Worm (Caenorhabditis elegans) whole organism, L4 larva: ENCODE results near the gene srx-4.
A peak's percentile ranks its signal among the peaks of the same experiment; 100 is the strongest.

ENCODE experiments used
- F44E2.7 ChIP-seq: fragments of 200-800 bp; sonication (Bioruptor generic); IDR thresholded peaks from 2 replicates; pipeline ENCODE4 v2.1.2; 2022; ENCODE audit warnings: missing genetic modification characterization, missing compliant biosample characterization
- T26A8.4 ChIP-seq: fragments of 200-800 bp; sonication (Bioruptor generic); IDR thresholded peaks from 2 replicates; pipeline ENCODE4 v1.3.6; 2022; ENCODE audit warnings: missing genetic modification characterization, missing compliant biosample characterization
- Y105C5A.15 ChIP-seq: fragments of 200-800 bp; sonication (Bioruptor generic); IDR thresholded peaks from 2 replicates; pipeline ENCODE4 v1.3.6; 2022; ENCODE audit warnings: missing genetic modification characterization, missing compliant biosample characterization
- Y5F2A.4 ChIP-seq: fragments of 200-800 bp; sonication (Bioruptor generic); optimal IDR thresholded peaks from 2 replicates; lab custom pipeline; 2018; ENCODE audit warnings: mild to moderate bottlenecking, missing genetic modification characterization, missing compliant biosample characterization
- ZK546.5 ChIP-seq, 2 experiments: sonication (generic microtip); optimal IDR thresholded peaks; 2 replicates each; lab custom pipeline; 2017; ENCODE audit warnings: missing biosample characterization in 2 of 2, missing genetic modification characterization in 2 of 2
- aha-1 ChIP-seq: fragments of 150-350 bp; peaks from one replicate; lab custom pipeline; 2014; ENCODE audit warnings: missing biosample characterization, missing genetic modification characterization
- arid-1 ChIP-seq: fragments of 200-800 bp; sonication (Bioruptor generic); conservative IDR thresholded peaks from 2 replicates; pipeline ENCODE4 v1.3.6; 2022; ENCODE audit warnings: missing genetic modification reagents, missing genetic modification characterization, missing compliant biosample characterization
- ceh-32 ChIP-seq: sonication (generic microtip); optimal IDR thresholded peaks from 2 replicates; lab custom pipeline; 2016; ENCODE audit warnings: mild to moderate bottlenecking, missing genetic modification characterization, missing compliant biosample characterization; ENCODE audit not compliant: poor library complexity
- ceh-44 ChIP-seq: fragments of 200-800 bp; sonication (Bioruptor generic); IDR thresholded peaks from 2 replicates; pipeline ENCODE4 v1.3.6; 2022; ENCODE audit warnings: missing genetic modification reagents, missing genetic modification characterization, missing compliant biosample characterization
- ceh-62 ChIP-seq: sonication (generic microtip); optimal IDR thresholded peaks from 2 replicates; lab custom pipeline; 2017; ENCODE audit warnings: missing biosample characterization, missing genetic modification characterization
- ceh-82 ChIP-seq: sonication (generic microtip); optimal IDR thresholded peaks from 2 replicates; lab custom pipeline; 2017; ENCODE audit warnings: missing biosample characterization, missing genetic modification characterization
- dmd-9 ChIP-seq: fragments of 200-800 bp; sonication (Bioruptor generic); IDR thresholded peaks from 2 replicates; pipeline ENCODE4 v1.3.6; 2022; ENCODE audit warnings: missing genetic modification reagents, missing genetic modification characterization, missing compliant biosample characterization
- egl-43 ChIP-seq: fragments of 200-800 bp; sonication (Bioruptor generic); IDR thresholded peaks from 2 replicates; pipeline ENCODE4 v1.3.6; 2022; ENCODE audit warnings: missing genetic modification reagents, missing genetic modification characterization, missing compliant biosample characterization
- fkh-10 ChIP-seq: fragments of 150-350 bp; optimal IDR thresholded peaks from 2 replicates; lab custom pipeline; 2014; ENCODE audit warnings: missing biosample characterization, missing genetic modification reagents, missing genetic modification characterization
- gei-8 ChIP-seq: fragments of 200-800 bp; sonication (Bioruptor generic); optimal IDR thresholded peaks from 2 replicates; lab custom pipeline; 2018; ENCODE audit warnings: mild to moderate bottlenecking, missing genetic modification characterization, missing compliant biosample characterization
- hlh-30 ChIP-seq: sonication (generic microtip); optimal IDR thresholded peaks from 2 replicates; lab custom pipeline; 2017; ENCODE audit warnings: antibody characterized with exemption, mild to moderate bottlenecking, missing genetic modification characterization, missing compliant biosample characterization; ENCODE audit not compliant: insufficient read depth
- hmg-1.1 ChIP-seq: fragments of 200-800 bp; sonication (Bioruptor generic); IDR thresholded peaks from 2 replicates; pipeline ENCODE4 v1.3.6; 2022; ENCODE audit warnings: missing genetic modification reagents, missing genetic modification characterization, missing compliant biosample characterization
- lin-13 ChIP-seq: fragments of 150-350 bp; optimal IDR thresholded peaks from 2 replicates; lab custom pipeline; 2014; ENCODE audit warnings: missing biosample characterization, missing genetic modification reagents, missing genetic modification characterization
- lin-29 ChIP-seq: fragments of 200-800 bp; sonication (Bioruptor generic); IDR thresholded peaks from 2 replicates; pipeline ENCODE4 v1.3.6; 2022; ENCODE audit warnings: missing genetic modification reagents, missing genetic modification characterization, missing compliant biosample characterization
- lir-3 ChIP-seq: sonication (generic microtip); optimal IDR thresholded peaks from 2 replicates; lab custom pipeline; 2016; ENCODE audit warnings: mild to moderate bottlenecking, missing genetic modification characterization, missing compliant biosample characterization
- lsy-2 ChIP-seq, 2 experiments: fragments of 150-350 bp in 1 of 2; sonication (generic microtip) in 1 of 2; optimal IDR thresholded peaks; 2 replicates each; lab custom pipeline; 2014 to 2017; ENCODE audit warnings: missing biosample characterization in 2 of 2, missing genetic modification characterization in 2 of 2
- madf-5 ChIP-seq, 2 experiments: fragments of 200-800 bp; sonication (Bioruptor generic); IDR thresholded peaks; 2 replicates each; pipeline ENCODE4 v1.3.6; 2022; ENCODE audit warnings: missing compliant biosample characterization in 2 of 2, missing genetic modification characterization in 2 of 2
- mdl-1 ChIP-seq, 2 experiments: fragments of 150-350 bp in 1 of 2; sonication (generic microtip) in 1 of 2; optimal IDR thresholded peaks; 2 replicates each; lab custom pipeline; 2014 to 2017; ENCODE audit warnings: missing biosample characterization in 2 of 2, missing genetic modification characterization in 2 of 2
- mep-1 ChIP-seq: fragments of 150-350 bp; sonication (generic microtip); optimal IDR thresholded peaks from 3 replicates; lab custom pipeline; 2014; ENCODE audit warnings: missing biosample characterization, missing genetic modification characterization
- mxl-3 ChIP-seq: fragments of 200-800 bp; sonication (Bioruptor generic); optimal IDR thresholded peaks from 2 replicates; lab custom pipeline; 2018; ENCODE audit warnings: mild to moderate bottlenecking, missing genetic modification characterization, missing compliant biosample characterization
- nhr-10 ChIP-seq: fragments of 150-350 bp; optimal IDR thresholded peaks from 2 replicates; lab custom pipeline; 2014; ENCODE audit warnings: missing biosample characterization, missing genetic modification characterization
- nhr-102 ChIP-seq: sonication (generic microtip); optimal IDR thresholded peaks from 2 replicates; lab custom pipeline; 2016; ENCODE audit warnings: mild to moderate bottlenecking, missing genetic modification characterization, moderate library complexity, missing compliant biosample characterization
- nhr-11 ChIP-seq: fragments of 150-350 bp; optimal IDR thresholded peaks from 2 replicates; lab custom pipeline; 2014; ENCODE audit warnings: missing biosample characterization, missing genetic modification characterization
- nhr-111 ChIP-seq: fragments of 200-800 bp; sonication (Bioruptor generic); optimal IDR thresholded peaks from 2 replicates; lab custom pipeline; 2018; ENCODE audit warnings: mild to moderate bottlenecking, missing genetic modification characterization, missing compliant biosample characterization
- nhr-28 ChIP-seq: fragments of 150-350 bp; optimal IDR thresholded peaks from 2 replicates; lab custom pipeline; 2014; ENCODE audit warnings: missing biosample characterization, missing genetic modification characterization
- nhr-48 ChIP-seq: sonication (generic microtip); optimal IDR thresholded peaks from 2 replicates; lab custom pipeline; 2016; ENCODE audit warnings: mild to moderate bottlenecking, missing genetic modification characterization, missing compliant biosample characterization
- nhr-6 ChIP-seq: fragments of 150-350 bp; optimal IDR thresholded peaks from 2 replicates; lab custom pipeline; 2014; ENCODE audit warnings: missing biosample characterization, missing genetic modification characterization
- nhr-76 ChIP-seq: fragments of 150-350 bp; optimal IDR thresholded peaks from 2 replicates; lab custom pipeline; 2014; ENCODE audit warnings: missing biosample characterization, missing genetic modification characterization
- php-3 ChIP-seq: fragments of 200-800 bp; sonication (Bioruptor generic); IDR thresholded peaks from 2 replicates; pipeline ENCODE4 v1.3.6; 2022; ENCODE audit warnings: missing genetic modification reagents, missing genetic modification characterization, missing compliant biosample characterization
- pqm-1 ChIP-seq: sonication (generic microtip); optimal IDR thresholded peaks from 2 replicates; lab custom pipeline; 2017; ENCODE audit warnings: missing biosample characterization, missing genetic modification characterization
- set-16 ChIP-seq: fragments of 200-800 bp; sonication (Bioruptor generic); IDR thresholded peaks from 2 replicates; pipeline ENCODE4 v1.3.6; 2022; ENCODE audit warnings: missing genetic modification reagents, missing genetic modification characterization, missing compliant biosample characterization
- snpc-4 ChIP-seq: fragments of 150-350 bp; optimal IDR thresholded peaks from 2 replicates; lab custom pipeline; 2014; ENCODE audit warnings: missing biosample characterization, missing genetic modification characterization
- spr-3 ChIP-seq: fragments of 200-800 bp; sonication (Bioruptor generic); optimal IDR thresholded peaks from 2 replicates; lab custom pipeline; 2018; ENCODE audit warnings: mild to moderate bottlenecking, missing genetic modification characterization, missing compliant biosample characterization
- unc-39 ChIP-seq: sonication (generic microtip); optimal IDR thresholded peaks from 2 replicates; lab custom pipeline; 2017; ENCODE audit warnings: missing biosample characterization, missing genetic modification characterization
- unc-62 ChIP-seq, 3 experiments: fragments of 150-350 bp in 1 of 3; sonication (generic microtip); optimal IDR thresholded peaks in 2 of 3; peaks in 1 of 3; 1 replicate in 1 of 3; 2 replicates in 2 of 3; lab custom pipeline; 2014 to 2017; ENCODE audit warnings: missing biosample characterization in 3 of 3, missing genetic modification characterization in 3 of 3, missing genetic modification reagents in 3 of 3, missing genotype in 1 of 3
- zfp-2 ChIP-seq: sonication (generic microtip); optimal IDR thresholded peaks from 2 replicates; lab custom pipeline; 2016; ENCODE audit warnings: mild to moderate bottlenecking, missing genetic modification characterization, missing compliant biosample characterization
- zfp-3 ChIP-seq: fragments of 200-800 bp; sonication (Bioruptor generic); conservative IDR thresholded peaks from 2 replicates; pipeline ENCODE4 v1.3.6; 2022; ENCODE audit warnings: missing genetic modification reagents, missing genetic modification characterization, missing compliant biosample characterization
- zip-11 ChIP-seq: fragments of 200-800 bp; sonication (Bioruptor generic); IDR thresholded peaks from 2 replicates; pipeline ENCODE4 v1.3.6; 2022; ENCODE audit warnings: missing genetic modification characterization, missing compliant biosample characterization
- ztf-11 ChIP-seq: fragments of 150-350 bp; optimal IDR thresholded peaks from 2 replicates; lab custom pipeline; 2014; ENCODE audit warnings: missing biosample characterization, missing genetic modification characterization

The srx-4 gene

ce11 chrV:692720-693422, at the start of gene srx-4:
Gene srx-4, minus strand, starts transcription at chrV:692770.
- peak in 1 of 2 experiments; percentile 90 for TF ChIP-seq unc-62 (GFP tag; optimal IDR thresholded peaks at IDR 0.05 in 1 of 2; lab: Kevin White, UChicago)
- no peak for TF ChIP-seq unc-62 (tag; optimal IDR thresholded peaks at IDR 0.05; lab: Kevin White, UChicago)
- TF ChIP-seq mxl-3: no peak

- TF ChIP-seq spr-3 (GFP tag; lab: Kevin White, UChicago): no peak
- no peak for TF ChIP-seq aha-1 (tag; lab: Kevin White, UChicago)
- TF ChIP-seq nhr-10 (tag; lab: Kevin White, UChicago): no peak
- TF ChIP-seq lin-29 (GFP tag; lab: Robert Waterston, UW): no peak
- no peak for TF ChIP-seq lin-13
- TF ChIP-seq dmd-9: no peak
- TF ChIP-seq ceh-32 (tag; lab: Kevin White, UChicago): no peak
- no peak for TF ChIP-seq ceh-44 (GFP tag; lab: Robert Waterston, UW)
- no peak for TF ChIP-seq mep-1 (tag; lab: Kevin White, UChicago)
- TF ChIP-seq hlh-30 (tag; lab: Kevin White, UChicago): no peak
- no peak for TF ChIP-seq egl-43 (GFP tag; lab: Robert Waterston, UW)
- no peak for TF ChIP-seq nhr-6
- no peak for TF ChIP-seq lsy-2 (tag; optimal IDR thresholded peaks at IDR 0.05; lab: Kevin White, UChicago)
- no peak for TF ChIP-seq ceh-82 (tag; lab: Kevin White, UChicago)
- TF ChIP-seq Y105C5A.15 (GFP tag; lab: Robert Waterston, UW): no peak
- no peak for TF ChIP-seq madf-5 (GFP tag; IDR thresholded peaks at IDR 0.05; lab: Robert Waterston, UW)
- TF ChIP-seq unc-62 (GFP tag; optimal IDR thresholded peaks at IDR 0.05 in 1 of 2; lab: Kevin White, UChicago): no peak
- TF ChIP-seq unc-62 (tag; optimal IDR thresholded peaks at IDR 0.05; lab: Kevin White, UChicago): no peak
These were observed 49.2 kb upstream of the srx-4 start, which contains the start of gene C05E4.7 for ce11 chrV:741820-742219. Gene C05E4.7, plus strand, starts transcription at chrV:742120.

ce11 chrV:738770-739169, 46.2 kb upstream of the srx-4 start, which contains the start of gene srj-24:
Gene srj-24, minus strand, starts transcription at chrV:738870.
- TF ChIP-seq F44E2.7: no peak
- TF ChIP-seq set-16: no peak
- TF ChIP-seq snpc-4 (tag; lab: Kevin White, UChicago): no peak
- TF ChIP-seq zfp-3 (GFP tag; lab: Robert Waterston, UW): no peak
- TF ChIP-seq php-3 (GFP tag; lab: Robert Waterston, UW): no peak
- TF ChIP-seq unc-39 (tag; lab: Kevin White, UChicago): no peak
- TF ChIP-seq lir-3 (tag; lab: Kevin White, UChicago): no peak
- no peak for TF ChIP-seq pqm-1 (tag; lab: Kevin White, UChicago)
- TF ChIP-seq zfp-2 (tag; lab: Kevin White, UChicago): no peak
- no peak for TF ChIP-seq nhr-28 (tag; lab: Kevin White, UChicago)
- no peak for TF ChIP-seq mxl-3
- TF ChIP-seq egl-43 (GFP tag; lab: Robert Waterston, UW): no peak
- TF ChIP-seq, all 104 proteins: peak for 0

- TF ChIP-seq nhr-102 (tag; lab: Kevin White, UChicago) (no peak), mdl-1 (tag; optimal IDR thresholded peaks at IDR 0.05; lab: Kevin White, UChicago) (no peak), Y5F2A.4 (GFP tag; lab: Kevin White, UChicago) (no peak), egl-43 (GFP tag; lab: Robert Waterston, UW) (no peak), gei-8 (GFP tag; lab: Kevin White, UChicago) (no peak), ztf-11 (no peak), nhr-111 (GFP tag; lab: Kevin White, UChicago) (no peak), pqm-1 (tag; lab: Kevin White, UChicago) (no peak), ZK546.5 (tag; optimal IDR thresholded peaks at IDR 0.05; lab: Kevin White, UChicago) (no peak), nhr-11 (tag; lab: Kevin White, UChicago) (no peak), arid-1 (GFP tag; lab: Robert Waterston, UW) (no peak), fkh-10 (GFP tag; lab: Kevin White, UChicago) (no peak), zip-11 (GFP tag; lab: Robert Waterston, UW) (no peak), mxl-3 (no peak), nhr-76 (no peak), hmg-1.1 (GFP tag; lab: Robert Waterston, UW) (no peak), nhr-48 (no peak), T26A8.4 (GFP tag; lab: Robert Waterston, UW) (no peak), ceh-62 (tag; lab: Kevin White, UChicago) (no peak)
These were observed 43.6 kb upstream of the srx-4 start, which contains the start of gene srj-25 for ce11 chrV:736171-736570. Gene srj-25, minus strand, starts transcription at chrV:736271.
